Fruit fly (Drosophila melanogaster) whole organism, pupa: ENCODE results near the gene Rtca.
A peak's percentile ranks its signal among the peaks of the same experiment; 100 is the strongest.

Experiments used
- CG10348 ChIP-seq: fragments of 200-800 bp; sonication (Bioruptor generic); IDR thresholded peaks from 2 replicates; pipeline ENCODE4 v1.3.6; 2022; ENCODE audit warnings: missing biosample characterization, missing genetic modification characterization
- CG12605 ChIP-seq: fragments of 200-800 bp; sonication (Bioruptor generic); IDR thresholded peaks from 2 replicates; pipeline ENCODE4 v1.3.6; 2022; ENCODE audit warnings: missing biosample characterization, missing genetic modification characterization
- CG13204 ChIP-seq: fragments of 200-800 bp; sonication (Bioruptor generic); optimal IDR thresholded peaks from 2 replicates; lab custom pipeline; 2018; ENCODE audit warnings: missing biosample characterization, mild to moderate bottlenecking, missing genetic modification characterization, moderate library complexity
- CG14655 ChIP-seq: fragments of 200-800 bp; sonication (Bioruptor generic); optimal IDR thresholded peaks from 3 replicates; lab custom pipeline; 2017; ENCODE audit warnings: mild to moderate bottlenecking, missing biosample characterization, missing genetic modification reagents, missing genetic modification characterization
- CG15710 ChIP-seq: fragments of 200-800 bp; sonication (Bioruptor generic); optimal IDR thresholded peaks from 2 replicates; lab custom pipeline; 2018; ENCODE audit warnings: missing biosample characterization, mild to moderate bottlenecking, missing genetic modification characterization, moderate library complexity
- CG17806 ChIP-seq: fragments of 200-800 bp; sonication (Bioruptor generic); optimal IDR thresholded peaks from 2 replicates; lab custom pipeline; 2018; ENCODE audit warnings: missing biosample characterization, mild to moderate bottlenecking, missing genetic modification characterization, moderate library complexity
- CG32121 ChIP-seq: fragments of 200-800 bp; sonication (Bioruptor generic); IDR thresholded peaks from 2 replicates; pipeline ENCODE4 v1.3.6; 2022; ENCODE audit warnings: missing biosample characterization, missing genetic modification characterization
- CG34367 ChIP-seq: fragments of 200-800 bp; sonication (Bioruptor generic); optimal IDR thresholded peaks from 2 replicates; lab custom pipeline; 2018; ENCODE audit warnings: missing biosample characterization, mild to moderate bottlenecking, missing genetic modification characterization
- CG4496 ChIP-seq: fragments of 200-800 bp; sonication (Bioruptor generic); IDR thresholded peaks from 3 replicates; pipeline ENCODE4 v1.3.6; 2022; ENCODE audit warnings: missing biosample characterization, missing genetic modification characterization
- CG8159 ChIP-seq: fragments of 200-800 bp; sonication (Bioruptor generic); optimal IDR thresholded peaks from 3 replicates; lab custom pipeline; 2018; ENCODE audit warnings: missing biosample characterization, mild to moderate bottlenecking, missing genetic modification characterization, moderate library complexity
- CG8301 ChIP-seq: fragments of 200-800 bp; sonication (Bioruptor generic); optimal IDR thresholded peaks from 2 replicates; lab custom pipeline; 2018; ENCODE audit warnings: missing biosample characterization, mild to moderate bottlenecking, missing genetic modification characterization
- CG9948 ChIP-seq: fragments of 200-800 bp; sonication (Bioruptor generic); optimal IDR thresholded peaks from 2 replicates; lab custom pipeline; 2018; ENCODE audit warnings: missing biosample characterization, mild to moderate bottlenecking, missing genetic modification characterization, moderate library complexity
- D1 ChIP-seq: fragments of 200-800 bp; sonication (Bioruptor generic); optimal IDR thresholded peaks from 2 replicates; lab custom pipeline; 2018; ENCODE audit warnings: missing biosample characterization, mild to moderate bottlenecking, missing genetic modification characterization, moderate library complexity
- EcR ChIP-seq: fragments of 200-800 bp; sonication (Bioruptor generic); optimal IDR thresholded peaks from 3 replicates; lab custom pipeline; 2019; ENCODE audit warnings: missing biosample characterization, missing genetic modification characterization, mild to moderate bottlenecking, moderate library complexity, missing genetic modification reagents
- Ets98B ChIP-seq: fragments of 200-800 bp; sonication (Bioruptor generic); IDR thresholded peaks from 2 replicates; pipeline ENCODE4 v1.3.6; 2022; ENCODE audit warnings: missing biosample characterization, missing genetic modification characterization
- Pif1A ChIP-seq: fragments of 200-800 bp; sonication (Bioruptor generic); optimal IDR thresholded peaks from 3 replicates; lab custom pipeline; 2016; ENCODE audit warnings: missing biosample characterization, missing genetic modification characterization
- Pif1B ChIP-seq: fragments of 200-800 bp; sonication (Bioruptor generic); optimal IDR thresholded peaks from 3 replicates; lab custom pipeline; 2016; ENCODE audit warnings: missing biosample characterization, missing genetic modification characterization
- Snoo ChIP-seq: fragments of 200-800 bp; sonication (Bioruptor generic); optimal IDR thresholded peaks from 3 replicates; lab custom pipeline; 2017; ENCODE audit warnings: missing biosample characterization, mild to moderate bottlenecking, missing genetic modification characterization, inconsistent platforms
- fd96Ca ChIP-seq: fragments of 200-800 bp; sonication (Bioruptor generic); IDR thresholded peaks from 3 replicates; pipeline ENCODE4 v1.3.6; 2022; ENCODE audit warnings: missing biosample characterization, missing genetic modification characterization
- gl ChIP-seq: fragments of 200-800 bp; sonication (Bioruptor generic); optimal IDR thresholded peaks from 2 replicates; lab custom pipeline; 2018; ENCODE audit warnings: missing biosample characterization, mild to moderate bottlenecking, missing genetic modification characterization
- rn ChIP-seq: fragments of 200-800 bp; sonication (Bioruptor generic); IDR thresholded peaks from 2 replicates; pipeline ENCODE4 v1.3.6; 2022; ENCODE audit warnings: missing biosample characterization, missing genetic modification characterization

The Rtca gene

dm6 chrX:2071878-2072817, at the start of gene Rtca:
Gene Rtca (plus strand): TSS chrX:2072413.
- no peak for TF ChIP-seq D1 (tag; lab: Kevin White, UChicago)
- TF ChIP-seq CG17806 = peak; percentile 86
- peak; percentile 88 for TF ChIP-seq CG9948
- TF ChIP-seq CG8159 (tag; lab: Kevin White, UChicago) = peak; percentile 88
- peak; percentile 85 for TF ChIP-seq CG15710
- TF ChIP-seq CG10348 (GFP tag; lab: Robert Waterston, UW) = peak; percentile 57; the same call in 1 of the 2 replicates
- TF ChIP-seq Pif1B (GFP tag; lab: Kevin White, UChicago) = peak; percentile 82
- TF ChIP-seq Snoo (tag; lab: Kevin White, UChicago) = peak; percentile 82
- TF ChIP-seq rn = peak; percentile 66
- TF ChIP-seq CG34367 (tag; lab: Kevin White, UChicago) = peak; percentile 83
- TF ChIP-seq CG4496 (GFP tag; lab: Robert Waterston, UW) = peak; percentile 91
- TF ChIP-seq CG13204 (GFP tag; lab: Kevin White, UChicago) = peak; percentile 81
- peak; percentile 81 for TF ChIP-seq CG12605 (GFP tag; lab: Robert Waterston, UW)
- peak; percentile 91 for TF ChIP-seq fd96Ca (GFP tag; lab: Robert Waterston, UW)
- peak; percentile 90 for TF ChIP-seq CG8301 (tag; lab: Kevin White, UChicago)
- TF ChIP-seq Ets98B = peak; percentile 80
- peak; percentile 90 for TF ChIP-seq Pif1A (GFP tag; lab: Kevin White, UChicago)
- peak; percentile 81 for TF ChIP-seq CG32121 (GFP tag; lab: Robert Waterston, UW)
- TF ChIP-seq EcR (GFP tag; lab: Kevin White, UChicago) = peak; percentile 63
- peak; percentile 56 for TF ChIP-seq gl
- TF ChIP-seq CG14655 (GFP tag; lab: Kevin White, UChicago) = peak; percentile 92

- no peak for TF ChIP-seq CG13204 (GFP tag; lab: Kevin White, UChicago)
- no peak for TF ChIP-seq CG4496 (GFP tag; lab: Robert Waterston, UW)
- no peak for TF ChIP-seq CG14655 (GFP tag; lab: Kevin White, UChicago)
- no peak for TF ChIP-seq D1 (tag; lab: Kevin White, UChicago)
- TF ChIP-seq Pif1B (GFP tag; lab: Kevin White, UChicago) = no peak
- no peak for TF ChIP-seq CG8159 (tag; lab: Kevin White, UChicago)
- no peak for TF ChIP-seq CG17806
- TF ChIP-seq CG32121 (GFP tag; lab: Robert Waterston, UW) = no peak
- TF ChIP-seq Pif1A (GFP tag; lab: Kevin White, UChicago) = no peak
- TF ChIP-seq gl = no peak
- TF ChIP-seq fd96Ca (GFP tag; lab: Robert Waterston, UW) = no peak
- TF ChIP-seq CG34367 (tag; lab: Kevin White, UChicago) = no peak
- TF ChIP-seq CG10348 (GFP tag; lab: Robert Waterston, UW) = no peak
- no peak for TF ChIP-seq rn
- TF ChIP-seq CG8301 (tag; lab: Kevin White, UChicago) = no peak
- TF ChIP-seq Ets98B = no peak
- no peak for TF ChIP-seq Snoo (tag; lab: Kevin White, UChicago)
- TF ChIP-seq CG9948 = no peak
- no peak for TF ChIP-seq EcR (GFP tag; lab: Kevin White, UChicago)
- TF ChIP-seq, all 21 proteins: peak for 0
Measured at dm6 chrX:2024819-2025218, 47.4 kb upstream of the Rtca start.

dm6 chrX:2031308-2031707, 40.9 kb upstream of the Rtca start:
- TF ChIP-seq CG10348 (GFP tag; lab: Robert Waterston, UW) = no peak
- TF ChIP-seq CG13204 (GFP tag; lab: Kevin White, UChicago) = peak; percentile 26
- TF ChIP-seq EcR (GFP tag; lab: Kevin White, UChicago) = no peak

dm6 chrX:2032160-2032801, 39.9 kb upstream of the Rtca start:
- TF ChIP-seq CG8301 (tag; lab: Kevin White, UChicago) = peak; percentile 35
- TF ChIP-seq Snoo (tag; lab: Kevin White, UChicago) = no peak
- TF ChIP-seq CG8159 (tag; lab: Kevin White, UChicago) = no peak
- peak; percentile 61 for TF ChIP-seq EcR (GFP tag; lab: Kevin White, UChicago)
- peak; percentile 6 for TF ChIP-seq CG14655 (GFP tag; lab: Kevin White, UChicago)
- no peak for TF ChIP-seq CG34367 (tag; lab: Kevin White, UChicago)
- TF ChIP-seq, all 21 proteins: peak for 3

dm6 chrX:2032821-2033436, 39.3 kb upstream of the Rtca start:
- no peak for TF ChIP-seq Pif1A (GFP tag; lab: Kevin White, UChicago)
- 0 out of 2 replicates have a peak, but pooled peaks have one; percentile 11 for TF ChIP-seq CG32121 (GFP tag; lab: Robert Waterston, UW)
